Fruit fly (Drosophila melanogaster) whole organism, pupa: ENCODE measurements around the gene CG33124.

Experiments
- CG10348 ChIP-seq: fragments of 200-800 bp; sonication (Bioruptor generic); IDR thresholded peaks from 2 replicates; pipeline ENCODE4 v1.3.6; 2022; ENCODE audit warnings: missing biosample characterization, missing genetic modification characterization
- CG12605 ChIP-seq: fragments of 200-800 bp; sonication (Bioruptor generic); IDR thresholded peaks from 2 replicates; pipeline ENCODE4 v1.3.6; 2022; ENCODE audit warnings: missing biosample characterization, missing genetic modification characterization
- CG13204 ChIP-seq: fragments of 200-800 bp; sonication (Bioruptor generic); optimal IDR thresholded peaks from 2 replicates; lab custom pipeline; 2018; ENCODE audit warnings: missing biosample characterization, mild to moderate bottlenecking, missing genetic modification characterization, moderate library complexity
- CG14655 ChIP-seq: fragments of 200-800 bp; sonication (Bioruptor generic); optimal IDR thresholded peaks from 3 replicates; lab custom pipeline; 2017; ENCODE audit warnings: mild to moderate bottlenecking, missing biosample characterization, missing genetic modification reagents, missing genetic modification characterization
- CG15710 ChIP-seq: fragments of 200-800 bp; sonication (Bioruptor generic); optimal IDR thresholded peaks from 2 replicates; lab custom pipeline; 2018; ENCODE audit warnings: missing biosample characterization, mild to moderate bottlenecking, missing genetic modification characterization, moderate library complexity
- CG17806 ChIP-seq: fragments of 200-800 bp; sonication (Bioruptor generic); optimal IDR thresholded peaks from 2 replicates; lab custom pipeline; 2018; ENCODE audit warnings: missing biosample characterization, mild to moderate bottlenecking, missing genetic modification characterization, moderate library complexity
- CG32121 ChIP-seq: fragments of 200-800 bp; sonication (Bioruptor generic); IDR thresholded peaks from 2 replicates; pipeline ENCODE4 v1.3.6; 2022; ENCODE audit warnings: missing biosample characterization, missing genetic modification characterization
- CG34367 ChIP-seq: fragments of 200-800 bp; sonication (Bioruptor generic); optimal IDR thresholded peaks from 2 replicates; lab custom pipeline; 2018; ENCODE audit warnings: missing biosample characterization, mild to moderate bottlenecking, missing genetic modification characterization
- CG4496 ChIP-seq: fragments of 200-800 bp; sonication (Bioruptor generic); IDR thresholded peaks from 3 replicates; pipeline ENCODE4 v1.3.6; 2022; ENCODE audit warnings: missing biosample characterization, missing genetic modification characterization
- CG8159 ChIP-seq: fragments of 200-800 bp; sonication (Bioruptor generic); optimal IDR thresholded peaks from 3 replicates; lab custom pipeline; 2018; ENCODE audit warnings: missing biosample characterization, mild to moderate bottlenecking, missing genetic modification characterization, moderate library complexity
- CG8301 ChIP-seq: fragments of 200-800 bp; sonication (Bioruptor generic); optimal IDR thresholded peaks from 2 replicates; lab custom pipeline; 2018; ENCODE audit warnings: missing biosample characterization, mild to moderate bottlenecking, missing genetic modification characterization
- CG9948 ChIP-seq: fragments of 200-800 bp; sonication (Bioruptor generic); optimal IDR thresholded peaks from 2 replicates; lab custom pipeline; 2018; ENCODE audit warnings: missing biosample characterization, mild to moderate bottlenecking, missing genetic modification characterization, moderate library complexity
- D1 ChIP-seq: fragments of 200-800 bp; sonication (Bioruptor generic); optimal IDR thresholded peaks from 2 replicates; lab custom pipeline; 2018; ENCODE audit warnings: missing biosample characterization, mild to moderate bottlenecking, missing genetic modification characterization, moderate library complexity
- EcR ChIP-seq: fragments of 200-800 bp; sonication (Bioruptor generic); optimal IDR thresholded peaks from 3 replicates; lab custom pipeline; 2019; ENCODE audit warnings: missing biosample characterization, missing genetic modification characterization, mild to moderate bottlenecking, moderate library complexity, missing genetic modification reagents
- Ets98B ChIP-seq: fragments of 200-800 bp; sonication (Bioruptor generic); IDR thresholded peaks from 2 replicates; pipeline ENCODE4 v1.3.6; 2022; ENCODE audit warnings: missing biosample characterization, missing genetic modification characterization
- Pif1A ChIP-seq: fragments of 200-800 bp; sonication (Bioruptor generic); optimal IDR thresholded peaks from 3 replicates; lab custom pipeline; 2016; ENCODE audit warnings: missing biosample characterization, missing genetic modification characterization
- Pif1B ChIP-seq: fragments of 200-800 bp; sonication (Bioruptor generic); optimal IDR thresholded peaks from 3 replicates; lab custom pipeline; 2016; ENCODE audit warnings: missing biosample characterization, missing genetic modification characterization
- Snoo ChIP-seq: fragments of 200-800 bp; sonication (Bioruptor generic); optimal IDR thresholded peaks from 3 replicates; lab custom pipeline; 2017; ENCODE audit warnings: missing biosample characterization, mild to moderate bottlenecking, missing genetic modification characterization, inconsistent platforms
- fd96Ca ChIP-seq: fragments of 200-800 bp; sonication (Bioruptor generic); IDR thresholded peaks from 3 replicates; pipeline ENCODE4 v1.3.6; 2022; ENCODE audit warnings: missing biosample characterization, missing genetic modification characterization
- gl ChIP-seq: fragments of 200-800 bp; sonication (Bioruptor generic); optimal IDR thresholded peaks from 2 replicates; lab custom pipeline; 2018; ENCODE audit warnings: missing biosample characterization, mild to moderate bottlenecking, missing genetic modification characterization
- rn ChIP-seq: fragments of 200-800 bp; sonication (Bioruptor generic); IDR thresholded peaks from 2 replicates; pipeline ENCODE4 v1.3.6; 2022; ENCODE audit warnings: missing biosample characterization, missing genetic modification characterization

Gene CG33124

DNA sequence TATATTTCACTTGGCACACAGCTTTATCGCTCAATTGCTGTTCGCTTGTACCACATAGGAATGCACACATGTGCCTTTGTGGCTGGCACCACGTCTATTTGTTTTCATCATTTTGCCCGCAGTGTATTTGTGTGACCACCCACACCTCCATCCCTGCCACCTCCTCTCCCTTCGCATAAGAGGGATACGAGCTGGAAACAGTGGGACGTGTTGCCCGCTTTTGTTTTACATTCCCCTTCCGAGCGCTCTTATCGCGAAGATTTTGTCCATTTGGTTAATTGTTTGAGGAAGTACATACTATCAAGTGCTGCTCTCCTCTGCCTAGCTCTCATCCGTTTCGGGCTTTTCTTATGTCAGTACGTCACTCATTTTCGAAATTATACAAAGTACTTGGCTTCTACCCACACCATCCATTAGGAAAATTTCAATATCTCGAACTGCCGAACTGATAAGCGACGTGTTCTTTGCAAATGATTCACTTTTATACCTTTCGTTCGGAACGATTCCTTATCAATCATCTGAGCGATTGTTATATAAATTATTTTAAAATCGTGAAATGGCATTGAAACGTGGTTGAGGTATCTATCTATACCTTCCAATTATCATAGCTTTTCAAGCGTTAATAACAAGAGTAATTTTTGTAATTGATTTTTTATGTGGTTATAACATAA, 19.4 kb upstream of the CG33124 start:
- no peak for TF ChIP-seq Pif1B
- no peak for TF ChIP-seq gl (tag; lab: Kevin White, UChicago)
- no peak for TF ChIP-seq CG10348 (GFP tag; lab: Robert Waterston, UW)
- TF ChIP-seq D1 (tag; lab: Kevin White, UChicago): no peak
- TF ChIP-seq CG32121 (GFP tag; lab: Robert Waterston, UW): no peak
- TF ChIP-seq Snoo: no peak
- no peak for TF ChIP-seq CG8301
- no peak for TF ChIP-seq CG15710 (tag; lab: Kevin White, UChicago)
- TF ChIP-seq fd96Ca (GFP tag; lab: Robert Waterston, UW): 0 out of 3 replicates have a peak, but pooled peaks have one; percentile 33
- peak; percentile 42 for TF ChIP-seq Ets98B
- TF ChIP-seq Pif1A (GFP tag; lab: Kevin White, UChicago): no peak
- TF ChIP-seq CG14655 (GFP tag; lab: Kevin White, UChicago): no peak

dm6 chr2L:2227316-2227715, 18.4 kb upstream of the CG33124 start:
- TF ChIP-seq CG4496 (GFP tag; lab: Robert Waterston, UW): peak; percentile 87
- TF ChIP-seq EcR (GFP tag; lab: Kevin White, UChicago): no peak
- TF ChIP-seq fd96Ca (GFP tag; lab: Robert Waterston, UW): peak; percentile 86
- no peak for TF ChIP-seq rn (GFP tag; lab: Robert Waterston, UW)
- peak; percentile 82 for TF ChIP-seq CG32121 (GFP tag; lab: Robert Waterston, UW)
- TF ChIP-seq CG13204: no peak
- peak; percentile 60 for TF ChIP-seq CG34367
- TF ChIP-seq CG12605: peak; percentile 84
- TF ChIP-seq gl (tag; lab: Kevin White, UChicago): no peak
- peak; percentile 85 for TF ChIP-seq Pif1A (GFP tag; lab: Kevin White, UChicago)
- TF ChIP-seq CG15710 (tag; lab: Kevin White, UChicago): peak; percentile 68
- TF ChIP-seq CG9948: peak; percentile 59
- peak; percentile 76 for TF ChIP-seq CG14655 (GFP tag; lab: Kevin White, UChicago)
- peak; percentile 74 for TF ChIP-seq Snoo
- peak; percentile 69 for TF ChIP-seq CG8301
- peak; percentile 76 for TF ChIP-seq Pif1B
- TF ChIP-seq CG8159 (tag; lab: Kevin White, UChicago): peak; percentile 62
- TF ChIP-seq Ets98B: peak; percentile 83
- TF ChIP-seq D1 (tag; lab: Kevin White, UChicago): no peak
- TF ChIP-seq CG10348 (GFP tag; lab: Robert Waterston, UW): peak; percentile 54; the same call in 1 of the 2 replicates
- peak; percentile 72 for TF ChIP-seq CG17806 (tag; lab: Kevin White, UChicago)

- TF ChIP-seq rn (GFP tag; lab: Robert Waterston, UW) (peak; percentile 58; the same call in 1 of the 2 replicates), Ets98B (peak; percentile 68), CG32121 (GFP tag; lab: Robert Waterston, UW) (peak; percentile 85), Pif1A (GFP tag; lab: Kevin White, UChicago) (peak; percentile 77), CG9948 (peak; percentile 56), CG15710 (tag; lab: Kevin White, UChicago) (peak; percentile 84), CG10348 (GFP tag; lab: Robert Waterston, UW) (no peak), fd96Ca (GFP tag; lab: Robert Waterston, UW) (peak; percentile 75), Snoo (peak; percentile 76), gl (tag; lab: Kevin White, UChicago) (peak; percentile 17), D1 (tag; lab: Kevin White, UChicago) (no peak), CG8159 (tag; lab: Kevin White, UChicago) (peak; percentile 77), CG17806 (tag; lab: Kevin White, UChicago) (peak; percentile 62), CG4496 (GFP tag; lab: Robert Waterston, UW) (peak; percentile 85), CG14655 (GFP tag; lab: Kevin White, UChicago) (peak; percentile 76), EcR (GFP tag; lab: Kevin White, UChicago) (no peak), CG34367 (peak; percentile 72), Pif1B (peak; percentile 65), CG13204 (no peak), CG8301 (peak; percentile 69), CG12605 (no peak)
Measured at dm6 chr2L:2226259-2227121, 17.6 kb upstream of the CG33124 start, which contains the start of the genes CG15387 and sau. CG15387 (minus strand) TSS chr2L:2226294. sau (plus strand) TSS chr2L:2226342.

dm6 chr2L:2222377-2222776, 13.5 kb upstream of the CG33124 start:
- TF ChIP-seq CG4496 (GFP tag; lab: Robert Waterston, UW) (0 out of 3 replicates have a peak, but pooled peaks have one; percentile 21), CG14655 (GFP tag; lab: Kevin White, UChicago) (peak; percentile 31), CG12605 (no peak), D1 (tag; lab: Kevin White, UChicago) (no peak), rn (GFP tag; lab: Robert Waterston, UW) (no peak), CG8301 (peak; percentile 9), gl (tag; lab: Kevin White, UChicago) (no peak), Pif1A (GFP tag; lab: Kevin White, UChicago) (peak; percentile 11)

dm6 chr2L:2221649-2222150, 12.8 kb upstream of the CG33124 start:
- TF ChIP-seq CG8301 (peak; percentile 99), CG10348 (GFP tag; lab: Robert Waterston, UW) (peak; percentile 98), Snoo (peak; percentile 97), CG12605 (peak; percentile 100), rn (GFP tag; lab: Robert Waterston, UW) (peak; percentile 99), Pif1A (GFP tag; lab: Kevin White, UChicago) (peak; percentile 99), Ets98B (peak; percentile 99), CG13204 (peak; percentile 96), CG17806 (tag; lab: Kevin White, UChicago) (peak; percentile 98), gl (tag; lab: Kevin White, UChicago) (peak; percentile 98), Pif1B (peak; percentile 99), CG9948 (peak; percentile 98), CG4496 (GFP tag; lab: Robert Waterston, UW) (peak; percentile 100), fd96Ca (GFP tag; lab: Robert Waterston, UW) (peak; percentile 99), CG32121 (GFP tag; lab: Robert Waterston, UW) (peak; percentile 99), CG14655 (GFP tag; lab: Kevin White, UChicago) (peak; percentile 99), CG8159 (tag; lab: Kevin White, UChicago) (peak; percentile 98), EcR (GFP tag; lab: Kevin White, UChicago) (peak; percentile 80), CG15710 (tag; lab: Kevin White, UChicago) (peak; percentile 99), D1 (tag; lab: Kevin White, UChicago) (no peak), CG34367 (peak; percentile 99)
